Fruit fly (Drosophila melanogaster) whole organism, embryonic: ENCODE results near the gene TH1.
A peak's percentile ranks its signal among the peaks of the same experiment; 100 is the strongest.

Experiments
- Asciz ChIP-seq: fragments of 200-800 bp; sonication (Bioruptor generic); optimal IDR thresholded peaks from 2 replicates; lab custom pipeline; 2017; ENCODE audit warnings: missing biosample characterization, mild to moderate bottlenecking, missing genetic modification characterization, missing genetic modification reagents
- Atf-2 ChIP-seq: fragments of 200-800 bp; sonication (Bioruptor generic); optimal IDR thresholded peaks from 2 replicates; lab custom pipeline; 2016; ENCODE audit warnings: missing biosample characterization, missing genetic modification characterization
- Blimp-1 ChIP-seq: fragments of 200-800 bp; sonication (Bioruptor generic); optimal IDR thresholded peaks from 3 replicates; lab custom pipeline; 2018; ENCODE audit warnings: missing biosample characterization, missing genetic modification characterization, mild to moderate bottlenecking, moderate library complexity, missing genetic modification reagents
- CG10979 ChIP-seq: fragments of 200-800 bp; sonication (Bioruptor generic); optimal IDR thresholded peaks from 2 replicates; lab custom pipeline; 2018; ENCODE audit warnings: missing biosample characterization, mild to moderate bottlenecking, missing genetic modification characterization, moderate library complexity
- CG12104 ChIP-seq: fragments of 200-800 bp; sonication (Bioruptor generic); optimal IDR thresholded peaks from 3 replicates; lab custom pipeline; 2016; ENCODE audit warnings: missing biosample characterization, missing genetic modification characterization
- CG14965 ChIP-seq: fragments of 200-800 bp; sonication (Bioruptor generic); optimal IDR thresholded peaks from 2 replicates; lab custom pipeline; 2016; ENCODE audit warnings: missing biosample characterization, missing genetic modification characterization, borderline replicate concordance
- CG15011 ChIP-seq: fragments of 200-800 bp; sonication (Bioruptor generic); optimal IDR thresholded peaks from 3 replicates; lab custom pipeline; 2018; ENCODE audit warnings: missing biosample characterization, mild to moderate bottlenecking, missing genetic modification characterization
- CG15601 ChIP-seq: fragments of 200-800 bp; sonication (Bioruptor generic); optimal IDR thresholded peaks from 3 replicates; lab custom pipeline; 2019; ENCODE audit warnings: missing biosample characterization, mild to moderate bottlenecking, missing genetic modification characterization, moderate library complexity
- CG16813 ChIP-seq: fragments of 200-800 bp; sonication (Bioruptor generic); IDR thresholded peaks from 3 replicates; pipeline ENCODE4 v1.3.6; 2022; ENCODE audit warnings: missing biosample characterization, missing genetic modification characterization; ENCODE audit not compliant: partially characterized antibody
- CG16863 ChIP-seq: fragments of 200-800 bp; sonication (Bioruptor generic); optimal IDR thresholded peaks from 3 replicates; lab custom pipeline; 2016; ENCODE audit warnings: missing biosample characterization, missing genetic modification characterization
- CG17829 ChIP-seq: fragments of 200-800 bp; optimal IDR thresholded peaks from 2 replicates; lab custom pipeline; 2019; ENCODE audit warnings: missing biosample characterization, mild to moderate bottlenecking, missing genetic modification characterization, moderate library complexity
- CG18262 ChIP-seq: fragments of 200-800 bp; optimal IDR thresholded peaks from 3 replicates; lab custom pipeline; 2019; ENCODE audit warnings: missing biosample characterization, mild to moderate bottlenecking, missing genetic modification characterization, moderate library complexity
- CG31365 ChIP-seq: fragments of 200-800 bp; sonication (Bioruptor generic); optimal IDR thresholded peaks from 2 replicates; lab custom pipeline; 2018; ENCODE audit warnings: missing biosample characterization, mild to moderate bottlenecking, missing genetic modification characterization
- CG6854 ChIP-seq: fragments of 200-800 bp; sonication (Bioruptor generic); optimal IDR thresholded peaks from 3 replicates; lab custom pipeline; 2017; ENCODE audit warnings: missing biosample characterization, mild to moderate bottlenecking, missing genetic modification characterization
- CG7271 ChIP-seq: fragments of 200-800 bp; sonication (Bioruptor generic); optimal IDR thresholded peaks from 2 replicates; lab custom pipeline; 2018; ENCODE audit warnings: missing biosample characterization, mild to moderate bottlenecking, missing genetic modification characterization, moderate library complexity
- CG7786 ChIP-seq: fragments of 200-800 bp; sonication (Bioruptor generic); optimal IDR thresholded peaks from 2 replicates; lab custom pipeline; 2016; ENCODE audit warnings: missing biosample characterization, missing genetic modification characterization
- CG8359 ChIP-seq: fragments of 200-800 bp; sonication (Bioruptor generic); optimal IDR thresholded peaks from 2 replicates; lab custom pipeline; 2017; ENCODE audit warnings: missing biosample characterization, mild to moderate bottlenecking, missing genetic modification characterization, borderline replicate concordance
- CG8765 ChIP-seq: fragments of 200-800 bp; sonication (Bioruptor generic); IDR thresholded peaks from 2 replicates; pipeline ENCODE4 v1.3.6; 2022; ENCODE audit warnings: missing biosample characterization, missing genetic modification characterization
- CG9797 ChIP-seq: fragments of 200-800 bp; sonication (Bioruptor generic); optimal IDR thresholded peaks from 3 replicates; lab custom pipeline; 2018; ENCODE audit warnings: missing biosample characterization, mild to moderate bottlenecking, missing genetic modification characterization
- D19A ChIP-seq: fragments of 200-800 bp; optimal IDR thresholded peaks from 3 replicates; lab custom pipeline; 2019; ENCODE audit warnings: missing biosample characterization, mild to moderate bottlenecking, missing genetic modification characterization, moderate library complexity
- Dek ChIP-seq: fragments of 200-800 bp; sonication (Bioruptor generic); optimal IDR thresholded peaks from 3 replicates; lab custom pipeline; 2019; ENCODE audit warnings: missing biosample characterization, mild to moderate bottlenecking, missing genetic modification characterization, moderate library complexity
- E2f2 ChIP-seq: fragments of 200-800 bp; sonication (Bioruptor generic); IDR thresholded peaks from 2 replicates; pipeline ENCODE4 v1.3.6; 2022; ENCODE audit warnings: missing biosample characterization, missing genetic modification characterization
- Fer1 ChIP-seq: fragments of 200-800 bp; sonication (Bioruptor generic); optimal IDR thresholded peaks from 2 replicates; lab custom pipeline; 2017; ENCODE audit warnings: missing biosample characterization, mild to moderate bottlenecking, missing genetic modification characterization
- Gug ChIP-seq: fragments of 200-800 bp; sonication (Bioruptor generic); IDR thresholded peaks from 4 replicates; pipeline ENCODE4 v1.3.6; 2022; ENCODE audit warnings: missing biosample characterization, missing genetic modification characterization
- Hr51 ChIP-seq, 2 experiments: fragments of 200-800 bp; sonication (Bioruptor generic); optimal IDR thresholded peaks; 2 replicates in 1 of 2; 3 replicates in 1 of 2; lab custom pipeline; 2016 to 2018; ENCODE audit warnings: missing biosample characterization in 2 of 2, missing genetic modification characterization in 2 of 2, mild to moderate bottlenecking in 1 of 2, moderate library complexity in 1 of 2
- Lim3 ChIP-seq: fragments of 200-800 bp; sonication (Bioruptor generic); IDR thresholded peaks from 2 replicates; pipeline ENCODE4 v1.3.6; 2022; ENCODE audit warnings: missing biosample characterization, missing genetic modification characterization
- Meics ChIP-seq: fragments of 200-800 bp; sonication (Bioruptor generic); optimal IDR thresholded peaks from 2 replicates; lab custom pipeline; 2017; ENCODE audit warnings: missing biosample characterization, mild to moderate bottlenecking, missing genetic modification characterization
- Nf-YC ChIP-seq: fragments of 200-800 bp; optimal IDR thresholded peaks from 3 replicates; lab custom pipeline; 2019; ENCODE audit warnings: missing biosample characterization, mild to moderate bottlenecking, missing genetic modification characterization, moderate library complexity
- Ptx1 ChIP-seq: fragments of 200-800 bp; sonication (Bioruptor generic); IDR thresholded peaks from 2 replicates; pipeline ENCODE4 v1.3.6; 2022; ENCODE audit warnings: missing biosample characterization, missing genetic modification characterization
- TFAM ChIP-seq: fragments of 200-800 bp; sonication (Bioruptor generic); optimal IDR thresholded peaks from 2 replicates; lab custom pipeline; 2017; ENCODE audit warnings: missing biosample characterization, missing genetic modification characterization, inconsistent platforms
- Xrp1 ChIP-seq: fragments of 200-800 bp; sonication (Bioruptor generic); IDR thresholded peaks from 2 replicates; pipeline ENCODE4 v1.3.6; 2022; ENCODE audit warnings: missing biosample characterization, missing genetic modification characterization
- chinmo ChIP-seq: fragments of 200-800 bp; sonication (Bioruptor generic); IDR thresholded peaks from 4 replicates; pipeline ENCODE4 v1.3.6; 2022; ENCODE audit warnings: missing biosample characterization, missing genetic modification characterization; ENCODE audit not compliant: partially characterized antibody
- crol ChIP-seq: fragments of 200-800 bp; sonication (Bioruptor generic); IDR thresholded peaks from 2 replicates; pipeline ENCODE4 v1.3.6; 2022; ENCODE audit warnings: missing biosample characterization, missing genetic modification characterization
- dati ChIP-seq: fragments of 200-800 bp; sonication (Bioruptor generic); IDR thresholded peaks from 2 replicates; pipeline ENCODE4 v1.3.6; 2022; ENCODE audit warnings: missing biosample characterization, missing genetic modification characterization
- dmrt99B ChIP-seq: fragments of 200-800 bp; sonication (Bioruptor generic); optimal IDR thresholded peaks from 2 replicates; lab custom pipeline; 2018; ENCODE audit warnings: missing biosample characterization, mild to moderate bottlenecking, missing genetic modification characterization, moderate library complexity
- en ChIP-seq: fragments of 200-800 bp; sonication (Bioruptor generic); optimal IDR thresholded peaks from 2 replicates; lab custom pipeline; 2016; ENCODE audit warnings: missing biosample characterization, missing genetic modification characterization
- fd3F ChIP-seq: fragments of 200-800 bp; sonication (Bioruptor generic); optimal IDR thresholded peaks from 2 replicates; lab custom pipeline; 2018; ENCODE audit warnings: missing biosample characterization, mild to moderate bottlenecking, missing genetic modification characterization, moderate library complexity
- gro ChIP-seq: fragments of 200-800 bp; sonication (Bioruptor generic); optimal IDR thresholded peaks from 2 replicates; lab custom pipeline; 2016; ENCODE audit warnings: missing biosample characterization, missing genetic modification characterization
- gsb ChIP-seq: fragments of 200-800 bp; sonication (Bioruptor generic); IDR thresholded peaks from 2 replicates; pipeline ENCODE4 v1.3.6; 2022; ENCODE audit warnings: missing biosample characterization, missing genetic modification characterization
- lbe ChIP-seq: fragments of 200-800 bp; sonication (Bioruptor generic); optimal IDR thresholded peaks from 2 replicates; lab custom pipeline; 2016; ENCODE audit warnings: missing biosample characterization, mild to moderate bottlenecking, missing genetic modification characterization
- nerfin-1 ChIP-seq: fragments of 200-800 bp; sonication (Bioruptor generic); optimal IDR thresholded peaks from 3 replicates; lab custom pipeline; 2019; ENCODE audit warnings: missing biosample characterization, mild to moderate bottlenecking, missing genetic modification characterization, moderate library complexity
- pan ChIP-seq, 4 experiments: fragments of >200 bp in 3 of 4; fragments of 200-800 bp in 1 of 4; sonication (Bioruptor generic) in 1 of 4; optimal IDR thresholded peaks in 3 of 4; IDR thresholded peaks in 1 of 4; 2 replicates each; pipeline versions ENCODE4 v1.3.6 to Lab custom; 2017 to 2022; ENCODE audit warnings: missing biosample characterization in 2 of 4, missing genetic modification characterization in 2 of 4, mixed read lengths in 1 of 4
- sob ChIP-seq: fragments of 200-800 bp; sonication (Bioruptor generic); IDR thresholded peaks from 2 replicates; pipeline ENCODE4 v1.3.6; 2022; ENCODE audit warnings: missing biosample characterization, missing genetic modification characterization
- tap ChIP-seq: fragments of 200-800 bp; optimal IDR thresholded peaks from 3 replicates; lab custom pipeline; 2019; ENCODE audit warnings: missing biosample characterization, mild to moderate bottlenecking, missing genetic modification characterization, moderate library complexity
- tll ChIP-seq, 2 experiments: fragments of 200-800 bp in 1 of 2; fragments of >200 bp in 1 of 2; sonication (Bioruptor generic) in 1 of 2; optimal IDR thresholded peaks; 2 replicates each; lab custom pipeline; 2017 to 2019; ENCODE audit warnings: missing biosample characterization in 2 of 2, missing genetic modification characterization in 2 of 2, mild to moderate bottlenecking in 1 of 2, moderate library complexity in 1 of 2
- z ChIP-seq: fragments of 200-800 bp; sonication (Bioruptor generic); IDR thresholded peaks from 3 replicates; pipeline ENCODE4 v1.3.6; 2022; ENCODE audit warnings: missing biosample characterization, missing genetic modification characterization

TH1 gene

DNA sequence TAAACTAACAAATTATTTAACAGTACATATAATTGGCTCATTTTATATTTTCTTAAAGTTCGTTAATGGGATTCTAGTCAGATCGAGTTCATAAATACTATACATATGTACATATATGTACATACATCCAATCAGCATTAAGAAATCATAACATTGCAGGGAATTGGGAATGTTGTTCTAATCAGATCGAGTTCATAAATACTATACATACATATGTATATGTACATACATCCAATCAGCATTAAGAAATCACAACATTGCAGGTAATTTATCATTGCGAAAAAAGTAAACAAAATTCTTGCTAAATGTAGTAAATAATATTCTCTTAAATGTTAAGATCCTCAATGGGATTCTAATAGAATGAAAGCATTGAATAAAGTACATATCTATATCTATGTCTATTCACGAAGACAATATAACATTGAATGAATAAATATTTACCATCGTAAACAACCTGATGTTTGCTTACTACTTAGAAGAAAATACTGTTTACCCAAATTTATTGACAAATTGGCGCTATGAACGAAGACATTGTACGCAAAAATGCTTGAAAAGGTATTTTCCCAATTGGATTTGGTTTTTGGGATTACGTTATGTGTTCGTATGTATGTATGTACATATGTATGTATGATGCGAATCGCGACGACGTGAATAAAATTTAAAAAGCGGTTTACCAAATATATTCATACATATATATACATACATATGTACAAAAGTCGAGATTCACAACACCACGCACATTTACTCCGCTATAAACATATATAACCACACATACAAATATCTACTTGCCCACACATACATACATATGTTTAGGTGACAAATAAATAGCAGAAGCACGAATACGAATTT lies 7.3 kb downstream of the TH1 start (continued):
- TF ChIP-seq CG7271 (tag; lab: Kevin White, UChicago) (peak; percentile 78), CG7786 (GFP tag; lab: Kevin White, UChicago) (peak; percentile 13), lbe (no peak), CG8359 (GFP tag; lab: Kevin White, UChicago) (peak; percentile 36), tap (no peak), CG14965 (GFP tag; lab: Kevin White, UChicago) (peak; percentile 44), Nf-YC (tag; lab: Kevin White, UChicago) (peak; percentile 65), Fer1 (GFP tag; lab: Kevin White, UChicago) (peak; percentile 92), Blimp-1 (GFP tag; lab: Kevin White, UChicago) (no peak), CG15601 (peak; percentile 89), Meics (GFP tag; lab: Kevin White, UChicago) (peak; percentile 88), CG8765 (GFP tag; lab: Robert Waterston, UW) (no peak), Gug (GFP tag; lab: Robert Waterston, UW) (no peak), CG18262 (tag; lab: Kevin White, UChicago) (peak; percentile 62), Xrp1 (peak; percentile 82), CG31365 (tag; lab: Kevin White, UChicago) (peak; percentile 84), fd3F (GFP tag; lab: Kevin White, UChicago) (peak; percentile 86), dati (no peak), CG16863 (GFP tag; lab: Kevin White, UChicago) (no peak), CG17829 (peak; percentile 50), E2f2 (GFP tag; lab: Robert Waterston, UW) (peak; percentile 43; the same call in 1 of the 2 replicates), CG9797 (GFP tag; lab: Kevin White, UChicago) (no peak), Atf-2 (peak; percentile 44), CG10979 (peak; percentile 47), TFAM (GFP tag; lab: Kevin White, UChicago) (peak; percentile 0), Hr51 (GFP tag; optimal IDR thresholded peaks at IDR 0.05; lab: Kevin White, UChicago) (peak in 1 of 2 experiments; percentile 4), pan (optimal IDR thresholded peaks at IDR 0.05; lab: Kevin White, UChicago) (no peak), pan (GFP tag; optimal IDR thresholded peaks at IDR 0.05 in 1 of 2, IDR thresholded peaks at IDR 0.05 in 1 of 2) (peak in 1 of 2 experiments; percentile 32), chinmo (GFP tag; lab: Robert Waterston, UW) (no peak), Ptx1 (GFP tag; lab: Robert Waterston, UW) (no peak), dmrt99B (no peak), Lim3 (GFP tag; lab: Robert Waterston, UW) (no peak), CG16813 (GFP tag; lab: Robert Waterston, UW) (no peak), en (GFP tag; lab: Kevin White, UChicago) (peak; percentile 18), CG6854 (GFP tag; lab: Kevin White, UChicago) (peak; percentile 76), nerfin-1 (peak; percentile 82), sob (peak; percentile 81; the same call in 1 of the 2 replicates), tll (GFP tag; optimal IDR thresholded peaks at IDR 0.05; lab: Kevin White, UChicago) (no peak), CG12104 (GFP tag; lab: Kevin White, UChicago) (peak; percentile 71), z (GFP tag; lab: Robert Waterston, UW) (no peak), crol (GFP tag; lab: Robert Waterston, UW) (no peak), CG15011 (GFP tag; lab: Kevin White, UChicago) (peak; percentile 91), gsb (GFP tag; lab: Robert Waterston, UW) (no peak), gro (GFP tag; lab: Kevin White, UChicago) (peak; percentile 72), D19A (peak; percentile 50), Dek (tag; lab: Kevin White, UChicago) (no peak), Asciz (GFP tag; lab: Kevin White, UChicago) (peak; percentile 87)
